Worm (Caenorhabditis elegans): ENCODE data around the gene srw-101.

ce11 chrV:1731918-1732317, 9.9 kb downstream of the srw-101 start, which contains the start of gene gst-21:
- TF ChIP-seq ceh-18 (tag; optimal IDR thresholded peaks at IDR 0.05) (no peak), pha-4 (tag; optimal IDR thresholded peaks at IDR 0.05) (no peak), odd-2 (tag; optimal IDR thresholded peaks at IDR 0.05) (no peak), npax-4 (tag; optimal IDR thresholded peaks at IDR 0.05) (no peak), fkh-10 (GFP tag; optimal IDR thresholded peaks at IDR 0.05) (no peak), lin-11 (tag; optimal IDR thresholded peaks at IDR 0.05) (no peak), nfya-1 (tag; optimal IDR thresholded peaks at IDR 0.05) (no peak), madf-2 (tag; optimal IDR thresholded peaks at IDR 0.05) (no peak), dmd-4 (tag; optimal IDR thresholded peaks at IDR 0.05; ENCODE audit: borderline replicate concordance) (no peak), hlh-8 (tag; optimal IDR thresholded peaks at IDR 0.05) (no peak), ama-1 (optimal IDR thresholded peaks at IDR 0.05) (no peak)
